Fruit fly (Drosophila melanogaster) whole organism, pupa: ENCODE results near the gene Lkb1.

Experiments
- CG13204 ChIP-seq: fragments of 200-800 bp; sonication (Bioruptor generic); optimal IDR thresholded peaks from 2 replicates; lab custom pipeline; 2018; ENCODE audit warnings: missing biosample characterization, mild to moderate bottlenecking, missing genetic modification characterization, moderate library complexity
- CG14655 ChIP-seq: fragments of 200-800 bp; sonication (Bioruptor generic); optimal IDR thresholded peaks from 3 replicates; lab custom pipeline; 2017; ENCODE audit warnings: mild to moderate bottlenecking, missing biosample characterization, missing genetic modification reagents, missing genetic modification characterization
- CG9948 ChIP-seq: fragments of 200-800 bp; sonication (Bioruptor generic); optimal IDR thresholded peaks from 2 replicates; lab custom pipeline; 2018; ENCODE audit warnings: missing biosample characterization, mild to moderate bottlenecking, missing genetic modification characterization, moderate library complexity
- EcR ChIP-seq: fragments of 200-800 bp; sonication (Bioruptor generic); optimal IDR thresholded peaks from 3 replicates; lab custom pipeline; 2019; ENCODE audit warnings: missing biosample characterization, missing genetic modification characterization, mild to moderate bottlenecking, moderate library complexity, missing genetic modification reagents
- Ets98B ChIP-seq: fragments of 200-800 bp; sonication (Bioruptor generic); IDR thresholded peaks from 2 replicates; pipeline ENCODE4 v1.3.6; 2022; ENCODE audit warnings: missing biosample characterization, missing genetic modification characterization
- fd96Ca ChIP-seq: fragments of 200-800 bp; sonication (Bioruptor generic); IDR thresholded peaks from 3 replicates; pipeline ENCODE4 v1.3.6; 2022; ENCODE audit warnings: missing biosample characterization, missing genetic modification characterization
- gl ChIP-seq: fragments of 200-800 bp; sonication (Bioruptor generic); optimal IDR thresholded peaks from 2 replicates; lab custom pipeline; 2018; ENCODE audit warnings: missing biosample characterization, mild to moderate bottlenecking, missing genetic modification characterization

DNA sequence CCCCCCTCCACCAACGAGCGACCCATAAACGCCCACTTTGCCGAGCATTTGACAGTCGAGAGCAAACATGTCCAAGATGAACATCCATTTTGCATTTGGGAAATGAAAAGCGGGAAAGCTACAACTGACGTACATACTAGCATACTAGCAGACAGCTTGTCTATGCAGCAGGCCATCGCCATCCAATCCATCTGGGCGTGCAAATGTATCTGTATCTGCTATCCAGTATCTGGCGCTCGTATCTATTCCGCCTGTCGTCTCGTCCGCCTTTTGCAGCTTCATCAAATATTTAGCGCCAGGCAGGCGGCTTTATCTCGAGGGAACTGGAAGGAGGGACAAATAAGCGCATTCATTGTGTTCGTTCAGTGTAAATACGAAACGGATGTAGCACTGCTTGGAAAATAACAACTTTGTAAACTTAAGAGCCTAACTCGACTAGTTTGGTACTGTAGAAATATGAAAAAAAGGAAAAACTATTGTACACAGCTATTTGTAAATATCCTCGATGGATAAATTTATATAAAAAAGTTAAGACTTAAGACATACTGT is 37.7 kb downstream of the Lkb1 start:
- no peak for TF ChIP-seq CG13204 (GFP tag; lab: Kevin White, UChicago)
- TF ChIP-seq fd96Ca (GFP tag; lab: Robert Waterston, UW) = no peak
- TF ChIP-seq gl (tag; lab: Kevin White, UChicago) = peak; percentile 16
- TF ChIP-seq CG9948 (tag; lab: Kevin White, UChicago) = no peak
- peak; percentile 52 for TF ChIP-seq Ets98B (GFP tag; lab: Robert Waterston, UW)
- no peak for TF ChIP-seq EcR (GFP tag; lab: Kevin White, UChicago)
- no peak for TF ChIP-seq CG14655 (GFP tag; lab: Kevin White, UChicago)
